Fruit fly (Drosophila melanogaster) whole organism, adult: ENCODE measurements around the gene CG34278.

Experiments
- CG11617 ChIP-seq: fragments of 200-800 bp; sonication (Bioruptor generic); optimal IDR thresholded peaks from 2 replicates; lab custom pipeline; 2017; ENCODE audit warnings: mild to moderate bottlenecking, missing biosample characterization, missing genetic modification reagents, missing genetic modification characterization
- CG12768 ChIP-seq: fragments of 200-800 bp; sonication (Bioruptor generic); optimal IDR thresholded peaks from 2 replicates; lab custom pipeline; 2017; ENCODE audit warnings: missing biosample characterization, missing genetic modification characterization, mild to moderate bottlenecking, moderate library complexity, missing genetic modification reagents
- CG14711 ChIP-seq: fragments of 200-800 bp; sonication (Bioruptor generic); optimal IDR thresholded peaks from 2 replicates; lab custom pipeline; 2018; ENCODE audit warnings: missing biosample characterization, mild to moderate bottlenecking, missing genetic modification characterization, moderate library complexity
- CG1620 ChIP-seq: fragments of 200-800 bp; sonication (Bioruptor generic); optimal IDR thresholded peaks from 2 replicates; lab custom pipeline; 2016; ENCODE audit warnings: missing biosample characterization, missing genetic modification characterization
- CG33017 ChIP-seq: fragments of 200-800 bp; sonication (Bioruptor generic); optimal IDR thresholded peaks from 2 replicates; lab custom pipeline; 2018; ENCODE audit warnings: missing biosample characterization, mild to moderate bottlenecking, missing genetic modification characterization, moderate library complexity
- CG5204 ChIP-seq: fragments of 200-800 bp; sonication (Bioruptor generic); optimal IDR thresholded peaks from 2 replicates; lab custom pipeline; 2016; ENCODE audit warnings: missing biosample characterization, missing genetic modification characterization
- CG7045 ChIP-seq: fragments of 200-800 bp; sonication (Bioruptor generic); optimal IDR thresholded peaks from 2 replicates; lab custom pipeline; 2017; ENCODE audit warnings: missing biosample characterization, mild to moderate bottlenecking, missing genetic modification characterization
- CG7101 ChIP-seq: fragments of 200-800 bp; sonication (Bioruptor generic); optimal IDR thresholded peaks from 2 replicates; lab custom pipeline; 2018; ENCODE audit warnings: missing biosample characterization, mild to moderate bottlenecking, missing genetic modification characterization, moderate library complexity
- Clk ChIP-seq: fragments of 200-800 bp; sonication (Bioruptor generic); optimal IDR thresholded peaks from 2 replicates; lab custom pipeline; 2017; ENCODE audit warnings: missing biosample characterization, missing genetic modification characterization
- Crg-1 ChIP-seq: fragments of 200-800 bp; sonication (Bioruptor generic); optimal IDR thresholded peaks from 2 replicates; lab custom pipeline; 2016; ENCODE audit warnings: missing biosample characterization, missing genetic modification characterization
- Hr96 ChIP-seq: fragments of 200-800 bp; sonication (Bioruptor generic); optimal IDR thresholded peaks from 2 replicates; lab custom pipeline; 2016; ENCODE audit warnings: missing biosample characterization, missing genetic modification characterization
- Mnt ChIP-seq: fragments of 200-800 bp; sonication (Bioruptor generic); optimal IDR thresholded peaks from 2 replicates; lab custom pipeline; 2016; ENCODE audit warnings: missing biosample characterization, mild to moderate bottlenecking, missing genetic modification characterization
- bab1 ChIP-seq: fragments of 200-800 bp; sonication (Bioruptor generic); optimal IDR thresholded peaks from 3 replicates; lab custom pipeline; 2019; ENCODE audit warnings: missing biosample characterization, mild to moderate bottlenecking, missing genetic modification characterization, moderate library complexity
- cic ChIP-seq: fragments of 200-800 bp; sonication (Bioruptor generic); optimal IDR thresholded peaks from 2 replicates; lab custom pipeline; 2017; ENCODE audit warnings: missing biosample characterization, mild to moderate bottlenecking, missing genetic modification characterization, moderate library complexity
- cnc ChIP-seq, 2 experiments: fragments of >200 bp; optimal IDR thresholded peaks; 2 replicates each; lab custom pipeline; 2017
- kay ChIP-seq: fragments of 200-800 bp; sonication (Bioruptor generic); peaks from one replicate; lab custom pipeline; 2016; ENCODE audit warnings: missing biosample characterization, missing genetic modification characterization, borderline replicate concordance
- ovo ChIP-seq: fragments of 200-800 bp; sonication (Bioruptor generic); optimal IDR thresholded peaks from 2 replicates; lab custom pipeline; 2016; ENCODE audit warnings: missing biosample characterization, missing genetic modification characterization
- pad ChIP-seq: fragments of 200-800 bp; sonication (Bioruptor generic); optimal IDR thresholded peaks from 3 replicates; lab custom pipeline; 2017; ENCODE audit warnings: missing biosample characterization, missing genetic modification characterization, mild to moderate bottlenecking, moderate library complexity, missing genetic modification reagents
- tj ChIP-seq: fragments of 200-800 bp; sonication (Bioruptor generic); optimal IDR thresholded peaks from 3 replicates; lab custom pipeline; 2017; ENCODE audit warnings: missing biosample characterization, mild to moderate bottlenecking, missing genetic modification characterization, moderate library complexity
- toe ChIP-seq: fragments of 200-800 bp; sonication (Bioruptor generic); optimal IDR thresholded peaks from 2 replicates; lab custom pipeline; 2016; ENCODE audit warnings: missing biosample characterization, missing genetic modification characterization

The CG34278 gene

DNA sequence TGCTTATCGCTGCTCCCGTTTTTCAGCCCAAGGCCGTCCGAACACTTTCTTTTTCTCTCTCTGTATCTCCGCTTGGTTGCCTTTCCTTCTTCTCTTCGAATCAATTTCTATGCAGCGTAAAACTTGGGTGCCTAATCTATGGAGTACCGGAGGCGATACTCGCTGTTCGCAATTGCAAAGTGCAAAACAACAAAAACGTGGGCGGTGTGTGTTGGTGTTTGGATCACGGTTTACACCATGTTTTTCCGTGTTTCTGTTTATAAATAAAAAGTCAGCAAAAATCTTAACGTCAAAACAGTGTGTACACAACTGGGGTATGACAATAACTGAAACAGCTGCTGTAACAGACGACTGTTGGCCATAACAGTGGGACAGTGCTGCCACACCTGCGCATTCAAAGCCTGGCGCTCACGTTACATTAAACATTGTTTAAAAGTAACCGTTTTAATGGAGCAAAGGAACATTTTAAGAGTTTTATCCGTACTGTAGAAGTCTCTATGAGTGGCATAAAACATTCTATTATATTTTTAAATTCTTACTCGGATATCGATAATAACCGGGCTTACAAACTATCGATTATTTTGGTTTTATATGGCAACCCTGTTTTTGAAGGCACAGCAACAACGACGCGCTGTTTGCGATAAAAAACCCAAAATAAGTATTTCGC, 28.9 kb downstream of the CG34278 start, which contains the start of the genes m-cup and Det:
TSS of gene m-cup (minus strand) at position 333 of the 667 bp plus-strand sequence.
TSS of gene Det (plus strand) at position 588 of the 667 bp plus-strand sequence.
- TF ChIP-seq tj (GFP tag; lab: Kevin White, UChicago) (peak; percentile 89), pad (GFP tag; lab: Kevin White, UChicago) (peak; percentile 25), CG7045 (GFP tag; lab: Kevin White, UChicago) (no peak), cic (GFP tag; lab: Kevin White, UChicago) (no peak), CG7101 (tag; lab: Kevin White, UChicago) (no peak), CG1620 (peak; percentile 62), Hr96 (GFP tag; lab: Kevin White, UChicago) (peak; percentile 46), bab1 (GFP tag; lab: Kevin White, UChicago) (peak; percentile 75), CG33017 (tag; lab: Kevin White, UChicago) (no peak), CG14711 (peak; percentile 89), Crg-1 (GFP tag; lab: Kevin White, UChicago) (no peak), toe (GFP tag; lab: Kevin White, UChicago) (peak; percentile 54), cnc (optimal IDR thresholded peaks at IDR 0.05; lab: Kevin White, UChicago) (no peak), CG5204 (GFP tag; lab: Kevin White, UChicago) (peak; percentile 56), CG12768 (GFP tag; lab: Kevin White, UChicago) (no peak), Mnt (GFP tag; lab: Kevin White, UChicago) (peak; percentile 24), kay (peak; percentile 17), Clk (no peak), CG11617 (GFP tag; lab: Kevin White, UChicago) (no peak), ovo (no peak)

dm6 chr3R:17150287-17150686, 30.0 kb downstream of the CG34278 start, which contains the start of gene Smug:
TSS of gene Smug (plus strand) at chr3R:17150587.
- no peak for TF ChIP-seq Hr96 (GFP tag; lab: Kevin White, UChicago)
- TF ChIP-seq cnc (optimal IDR thresholded peaks at IDR 0.05; lab: Kevin White, UChicago) = no peak
- no peak for TF ChIP-seq CG7045 (GFP tag; lab: Kevin White, UChicago)
- no peak for TF ChIP-seq kay
- TF ChIP-seq tj (GFP tag; lab: Kevin White, UChicago) = no peak
- TF ChIP-seq CG12768 (GFP tag; lab: Kevin White, UChicago) = no peak
- no peak for TF ChIP-seq CG33017 (tag; lab: Kevin White, UChicago)
- TF ChIP-seq CG14711 = no peak

DNA sequence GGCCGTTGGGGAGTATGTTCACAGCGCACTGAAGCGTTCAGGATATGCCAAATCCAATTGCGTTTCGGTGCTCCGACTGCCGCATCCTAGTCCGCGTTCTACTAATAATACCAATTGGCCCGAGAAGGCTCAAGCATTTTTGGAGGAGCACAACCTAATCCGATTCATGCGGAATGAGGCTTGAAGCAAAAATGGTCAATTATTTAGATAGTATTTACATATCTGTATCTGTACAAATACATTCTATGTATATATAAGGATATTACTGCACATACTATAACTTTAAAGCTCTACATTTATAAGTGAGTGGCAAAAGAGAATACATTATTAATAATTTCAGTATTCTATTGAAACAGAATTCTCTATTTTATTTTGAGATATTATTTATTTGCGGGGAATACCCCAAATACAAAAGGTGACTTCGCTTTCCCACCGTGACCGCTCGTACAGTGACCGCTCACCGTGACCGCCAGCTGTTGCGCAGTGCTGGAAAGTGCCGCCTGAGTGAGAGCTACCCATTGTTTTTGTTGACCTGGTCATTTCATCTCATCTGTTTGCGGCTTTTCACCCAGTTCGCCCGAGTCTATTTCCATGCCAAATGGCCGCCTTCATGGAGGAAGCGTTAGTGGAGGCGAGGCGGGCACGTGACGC, 31.2 kb downstream of the CG34278 start, which contains the start of gene CG5292:
TSS of gene CG5292 (plus strand) at position 486 of the 651 bp plus-strand sequence.
- TF ChIP-seq CG7101 (tag; lab: Kevin White, UChicago) (peak; percentile 64), pad (GFP tag; lab: Kevin White, UChicago) (peak; percentile 31), Clk (no peak), CG7045 (GFP tag; lab: Kevin White, UChicago) (peak; percentile 12), cic (GFP tag; lab: Kevin White, UChicago) (no peak), CG5204 (GFP tag; lab: Kevin White, UChicago) (peak; percentile 41), Crg-1 (GFP tag; lab: Kevin White, UChicago) (peak; percentile 38), bab1 (GFP tag; lab: Kevin White, UChicago) (peak; percentile 70), cnc (optimal IDR thresholded peaks at IDR 0.05; lab: Kevin White, UChicago) (no peak), tj (GFP tag; lab: Kevin White, UChicago) (peak; percentile 37), kay (no peak), toe (GFP tag; lab: Kevin White, UChicago) (peak; percentile 52), CG12768 (GFP tag; lab: Kevin White, UChicago) (no peak), CG11617 (GFP tag; lab: Kevin White, UChicago) (peak; percentile 46), CG14711 (peak; percentile 48), CG1620 (peak; percentile 54), Hr96 (GFP tag; lab: Kevin White, UChicago) (peak; percentile 34), Mnt (GFP tag; lab: Kevin White, UChicago) (peak; percentile 80), ovo (peak; percentile 55), CG33017 (tag; lab: Kevin White, UChicago) (peak; percentile 65)
